Worm (Caenorhabditis elegans): ENCODE data around the gene R151.1.

R151.1 gene

DNA sequence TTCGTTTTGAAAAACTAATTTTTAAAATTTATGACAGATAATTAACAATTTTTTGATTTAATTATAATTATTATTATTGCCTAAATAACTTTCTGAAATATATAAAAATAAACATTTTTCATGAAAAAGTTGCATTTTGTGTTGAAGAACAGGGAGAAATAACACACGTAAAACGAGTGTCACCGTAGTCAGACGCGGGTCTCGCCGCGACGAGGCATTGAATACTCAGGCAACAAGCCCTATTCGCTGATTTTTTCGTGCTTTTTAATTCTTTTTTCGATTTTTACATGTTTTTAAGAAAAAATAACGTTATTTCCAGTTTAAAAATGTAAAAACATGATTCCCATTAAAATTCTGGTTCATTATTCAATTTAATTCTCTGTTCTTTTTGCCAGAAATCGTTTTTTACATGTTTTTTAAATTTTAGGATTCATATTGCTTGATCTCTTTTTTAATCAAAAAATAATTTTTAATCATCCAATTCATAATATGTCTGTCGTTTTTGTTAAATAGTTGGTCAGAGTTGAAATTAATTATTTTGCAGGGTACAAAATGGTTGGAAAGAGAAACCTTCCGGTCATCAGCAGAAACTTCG, 8.3 kb upstream of the R151.1 start, which contains the start of gene rpl-6 (continued):
- TF ChIP-seq ZK546.5 (tag; optimal IDR thresholded peaks at IDR 0.05), result peak in 1 of 2 experiments; percentile 77
- no peak for TF ChIP-seq unc-39 (tag; optimal IDR thresholded peaks at IDR 0.05)
- peak; percentile 31 for TF ChIP-seq mxl-3 (GFP tag; optimal IDR thresholded peaks at IDR 0.05)
- TF ChIP-seq nhr-6 (tag; optimal IDR thresholded peaks at IDR 0.05), result peak; percentile 90
- TF ChIP-seq madf-5 (GFP tag; IDR thresholded peaks at IDR 0.05), result no peak
- no peak for TF ChIP-seq ceh-32 (tag; optimal IDR thresholded peaks at IDR 0.05; ENCODE audit: poor library complexity)
- TF ChIP-seq hmg-1.1 (GFP tag; IDR thresholded peaks at IDR 0.05), result peak; percentile 78
- TF ChIP-seq gei-8 (GFP tag; optimal IDR thresholded peaks at IDR 0.05), result peak; percentile 17
- no peak for TF ChIP-seq lin-15B (tag; optimal IDR thresholded peaks at IDR 0.05)
- TF ChIP-seq mxl-2 (GFP tag; conservative IDR thresholded peaks at IDR 0.05), result no peak
- no peak for TF ChIP-seq spr-3 (GFP tag; optimal IDR thresholded peaks at IDR 0.05)
- TF ChIP-seq T26A8.4 (GFP tag; IDR thresholded peaks at IDR 0.05), result peak; percentile 76
- TF ChIP-seq F37D6.2 (tag; optimal IDR thresholded peaks at IDR 0.05), result peak; percentile 46
- TF ChIP-seq aha-1 (tag), result peak; percentile 99

ce11 chrIII:7209721-7210120, 6.6 kb upstream of the R151.1 start, which contains the start of gene R151.2:
Gene R151.2, plus strand, starts transcription at chrIII:7209967.
- TF ChIP-seq snpc-1.2 (GFP tag; IDR thresholded peaks at IDR 0.05) (no peak), dmd-8 (GFP tag; IDR thresholded peaks at IDR 0.05) (no peak), ZK546.5 (tag; optimal IDR thresholded peaks at IDR 0.05) (no peak), aly-2 (tag; optimal IDR thresholded peaks at IDR 0.05) (no peak), lin-15B (tag; optimal IDR thresholded peaks at IDR 0.05) (no peak), ama-1 (optimal IDR thresholded peaks at IDR 0.05) (peak; percentile 65), mxl-3 (GFP tag; optimal IDR thresholded peaks at IDR 0.05) (no peak), nhr-41 (GFP tag; IDR thresholded peaks at IDR 0.05) (no peak), ceh-32 (tag; optimal IDR thresholded peaks at IDR 0.05; ENCODE audit: poor library complexity) (no peak), php-3 (GFP tag; IDR thresholded peaks at IDR 0.05) (no peak), T26A8.4 (GFP tag; IDR thresholded peaks at IDR 0.05) (no peak), ces-1 (GFP tag; optimal IDR thresholded peaks at IDR 0.05) (no peak), set-16 (GFP tag; IDR thresholded peaks at IDR 0.05) (no peak), mes-2 (tag; optimal IDR thresholded peaks at IDR 0.05; ENCODE audit: poor library complexity, severe bottlenecking) (peak; percentile 14), aha-1 (tag) (no peak), F44E2.7 (GFP tag; IDR thresholded peaks at IDR 0.05) (0 out of 2 replicates have a peak, but pooled peaks have one; percentile 9), F37D6.2 (tag; optimal IDR thresholded peaks at IDR 0.05) (no peak), tra-1 (GFP tag; IDR thresholded peaks at IDR 0.05) (no peak), Y5F2A.4 (GFP tag; optimal IDR thresholded peaks at IDR 0.05) (no peak), nhr-6 (tag; optimal IDR thresholded peaks at IDR 0.05) (no peak), lin-38 (GFP tag; IDR thresholded peaks at IDR 0.05) (peak; percentile 29), Y105C5A.15 (GFP tag; IDR thresholded peaks at IDR 0.05) (no peak), nhr-77 (tag; optimal IDR thresholded peaks at IDR 0.05) (no peak), nhr-25 (tag; optimal IDR thresholded peaks at IDR 0.05; ENCODE audit: borderline replicate concordance, insufficient read depth) (no peak), pqm-1 (tag; optimal IDR thresholded peaks at IDR 0.05) (no peak), cey-2 (tag; optimal IDR thresholded peaks at IDR 0.05; ENCODE audit: borderline replicate concordance, insufficient read depth) (no peak), ztf-7 (tag; optimal IDR thresholded peaks at IDR 0.05) (no peak), unc-62 (GFP tag; optimal IDR thresholded peaks at IDR 0.05 in 1 of 2) (no peak), unc-62 (tag; optimal IDR thresholded peaks at IDR 0.05) (no peak), mep-1 (tag; optimal IDR thresholded peaks at IDR 0.05) (no peak), lin-1 (GFP tag; IDR thresholded peaks at IDR 0.05) (no peak), nhr-237 (tag; optimal IDR thresholded peaks at IDR 0.05) (no peak), nhr-10 (tag; optimal IDR thresholded peaks at IDR 0.05) (no peak), hmg-1.1 (GFP tag; IDR thresholded peaks at IDR 0.05) (no peak), hif-1 (tag; optimal IDR thresholded peaks at IDR 0.05) (no peak), ceh-82 (tag; optimal IDR thresholded peaks at IDR 0.05) (no peak), daf-12 (tag; optimal IDR thresholded peaks at IDR 0.05) (no peak), dmd-9 (GFP tag; IDR thresholded peaks at IDR 0.05) (no peak), nhr-11 (tag; optimal IDR thresholded peaks at IDR 0.05) (no peak), zip-2 (tag; optimal IDR thresholded peaks at IDR 0.05) (no peak), daf-16 (GFP tag; optimal IDR thresholded peaks at IDR 0.05) (no peak), daf-16 (tag; optimal IDR thresholded peaks at IDR 0.05) (no peak), fos-1 (tag; optimal IDR thresholded peaks at IDR 0.05) (no peak), zag-1 (tag; optimal IDR thresholded peaks at IDR 0.05) (no peak)
